Worm (Caenorhabditis elegans) whole organism, L4 larva: ENCODE results near the gene rbx-1.

Source experiments
- D1046.2 ChIP-seq: fragments of 200-800 bp; sonication (Bioruptor generic); IDR thresholded peaks from 2 replicates; pipeline ENCODE4 v1.3.6; 2022; ENCODE audit warnings: missing genetic modification characterization, missing compliant biosample characterization
- F44E2.7 ChIP-seq: fragments of 200-800 bp; sonication (Bioruptor generic); IDR thresholded peaks from 2 replicates; pipeline ENCODE4 v2.1.2; 2022; ENCODE audit warnings: missing genetic modification characterization, missing compliant biosample characterization
- T26A8.4 ChIP-seq: fragments of 200-800 bp; sonication (Bioruptor generic); IDR thresholded peaks from 2 replicates; pipeline ENCODE4 v1.3.6; 2022; ENCODE audit warnings: missing genetic modification characterization, missing compliant biosample characterization
- ZK337.2 ChIP-seq: fragments of 200-800 bp; sonication (Bioruptor generic); IDR thresholded peaks from 2 replicates; pipeline ENCODE4 v1.3.6; 2022; ENCODE audit warnings: missing genetic modification reagents, missing genetic modification characterization, missing compliant biosample characterization
- ceh-82 ChIP-seq: sonication (generic microtip); optimal IDR thresholded peaks from 2 replicates; lab custom pipeline; 2017; ENCODE audit warnings: missing biosample characterization, missing genetic modification characterization
- cey-2 ChIP-seq: sonication (generic microtip); optimal IDR thresholded peaks from 3 replicates; lab custom pipeline; 2017; ENCODE audit warnings: missing genetic modification characterization, mild to moderate bottlenecking, missing compliant biosample characterization, antibody characterized with exemption, borderline replicate concordance; ENCODE audit not compliant: insufficient read depth
- ctbp-1 ChIP-seq: fragments of 200-800 bp; sonication (Bioruptor generic); IDR thresholded peaks from 2 replicates; pipeline ENCODE4 v1.3.6; 2022; ENCODE audit warnings: missing genetic modification reagents, missing genetic modification characterization, missing compliant biosample characterization
- daf-16 ChIP-seq, 3 experiments: sonication (generic microtip); optimal IDR thresholded peaks; 2 replicates each; lab custom pipeline; 2016 to 2017; ENCODE audit warnings: missing genetic modification characterization in 3 of 3, missing genetic modification reagents in 3 of 3, mild to moderate bottlenecking in 2 of 3, missing compliant biosample characterization in 2 of 3, missing biosample characterization in 1 of 3, moderate library complexity in 1 of 3
- dmd-6 ChIP-seq: fragments of 200-800 bp; sonication (Bioruptor generic); IDR thresholded peaks from 2 replicates; pipeline ENCODE4 v1.3.6; 2022; ENCODE audit warnings: missing genetic modification reagents, missing genetic modification characterization, missing compliant biosample characterization
- dmd-9 ChIP-seq: fragments of 200-800 bp; sonication (Bioruptor generic); IDR thresholded peaks from 2 replicates; pipeline ENCODE4 v1.3.6; 2022; ENCODE audit warnings: missing genetic modification reagents, missing genetic modification characterization, missing compliant biosample characterization
- dve-1 ChIP-seq: sonication (generic microtip); optimal IDR thresholded peaks from 2 replicates; lab custom pipeline; 2017; ENCODE audit warnings: antibody characterized with exemption, mild to moderate bottlenecking, missing genetic modification characterization, missing compliant biosample characterization; ENCODE audit not compliant: insufficient read depth
- fkh-10 ChIP-seq: fragments of 150-350 bp; optimal IDR thresholded peaks from 2 replicates; lab custom pipeline; 2014; ENCODE audit warnings: missing biosample characterization, missing genetic modification reagents, missing genetic modification characterization
- hif-1 ChIP-seq, 2 experiments: sonication (generic microtip); optimal IDR thresholded peaks; 2 replicates each; lab custom pipeline; 2016 to 2017; ENCODE audit warnings: missing compliant biosample characterization in 2 of 2, missing genetic modification characterization in 2 of 2, missing genetic modification reagents in 2 of 2, missing genotype in 2 of 2, mild to moderate bottlenecking in 1 of 2
- hlh-11 ChIP-seq: fragments of 200-800 bp; sonication (Bioruptor generic); optimal IDR thresholded peaks from 2 replicates; lab custom pipeline; 2018; ENCODE audit warnings: mild to moderate bottlenecking, missing genetic modification characterization, missing compliant biosample characterization
- hmg-1.1 ChIP-seq: fragments of 200-800 bp; sonication (Bioruptor generic); IDR thresholded peaks from 2 replicates; pipeline ENCODE4 v1.3.6; 2022; ENCODE audit warnings: missing genetic modification reagents, missing genetic modification characterization, missing compliant biosample characterization
- lin-1 ChIP-seq: fragments of 200-800 bp; sonication (Bioruptor generic); IDR thresholded peaks from 2 replicates; pipeline ENCODE4 v1.3.6; 2022; ENCODE audit warnings: missing genetic modification reagents, missing genetic modification characterization, missing compliant biosample characterization
- lin-13 ChIP-seq: fragments of 150-350 bp; optimal IDR thresholded peaks from 2 replicates; lab custom pipeline; 2014; ENCODE audit warnings: missing biosample characterization, missing genetic modification reagents, missing genetic modification characterization
- lin-29 ChIP-seq: fragments of 200-800 bp; sonication (Bioruptor generic); IDR thresholded peaks from 2 replicates; pipeline ENCODE4 v1.3.6; 2022; ENCODE audit warnings: missing genetic modification reagents, missing genetic modification characterization, missing compliant biosample characterization
- madf-9 ChIP-seq: fragments of 200-800 bp; sonication (Bioruptor generic); conservative IDR thresholded peaks from 2 replicates; pipeline ENCODE4 v1.3.6; 2022; ENCODE audit warnings: missing genetic modification reagents, missing genetic modification characterization, missing compliant biosample characterization
- mdl-1 ChIP-seq, 2 experiments: fragments of 150-350 bp in 1 of 2; sonication (generic microtip) in 1 of 2; optimal IDR thresholded peaks; 2 replicates each; lab custom pipeline; 2014 to 2017; ENCODE audit warnings: missing biosample characterization in 2 of 2, missing genetic modification characterization in 2 of 2
- mep-1 ChIP-seq: fragments of 150-350 bp; sonication (generic microtip); optimal IDR thresholded peaks from 3 replicates; lab custom pipeline; 2014; ENCODE audit warnings: missing biosample characterization, missing genetic modification characterization
- mxl-2 ChIP-seq: fragments of 200-800 bp; sonication (Bioruptor generic); conservative IDR thresholded peaks from 2 replicates; pipeline ENCODE4 v1.3.6; 2022; ENCODE audit warnings: missing genetic modification reagents, missing genetic modification characterization, missing compliant biosample characterization
- nhr-111 ChIP-seq: fragments of 200-800 bp; sonication (Bioruptor generic); optimal IDR thresholded peaks from 2 replicates; lab custom pipeline; 2018; ENCODE audit warnings: mild to moderate bottlenecking, missing genetic modification characterization, missing compliant biosample characterization
- nhr-25 ChIP-seq: sonication (generic microtip); optimal IDR thresholded peaks from 2 replicates; lab custom pipeline; 2017; ENCODE audit warnings: missing genetic modification characterization, mild to moderate bottlenecking, missing compliant biosample characterization, antibody characterized with exemption, moderate library complexity, borderline replicate concordance; ENCODE audit not compliant: insufficient read depth
- nhr-28 ChIP-seq: fragments of 150-350 bp; optimal IDR thresholded peaks from 2 replicates; lab custom pipeline; 2014; ENCODE audit warnings: missing biosample characterization, missing genetic modification characterization
- nhr-48 ChIP-seq: sonication (generic microtip); optimal IDR thresholded peaks from 2 replicates; lab custom pipeline; 2016; ENCODE audit warnings: mild to moderate bottlenecking, missing genetic modification characterization, missing compliant biosample characterization
- nhr-77 ChIP-seq: fragments of 150-350 bp; optimal IDR thresholded peaks from 2 replicates; lab custom pipeline; 2014; ENCODE audit warnings: missing biosample characterization, missing genetic modification characterization
- pha-4 ChIP-seq, 2 experiments: fragments of 150-350 bp in 1 of 2; fragments of 200-800 bp in 1 of 2; sonication (Bioruptor generic) in 1 of 2; IDR thresholded peaks in 1 of 2; optimal IDR thresholded peaks in 1 of 2; 2 replicates each; pipeline versions ENCODE4 v1.3.6 to Lab custom; 2014 to 2022; ENCODE audit warnings: missing genetic modification characterization in 2 of 2, missing genetic modification reagents in 2 of 2, missing biosample characterization in 1 of 2, missing compliant biosample characterization in 1 of 2
- pqm-1 ChIP-seq: sonication (generic microtip); optimal IDR thresholded peaks from 2 replicates; lab custom pipeline; 2017; ENCODE audit warnings: missing biosample characterization, missing genetic modification characterization
- rbr-2 ChIP-seq: sonication (generic microtip); optimal IDR thresholded peaks from 2 replicates; lab custom pipeline; 2016; ENCODE audit warnings: missing genotype, missing genetic modification characterization, missing compliant biosample characterization
- sdz-12 ChIP-seq: fragments of 200-800 bp; sonication (Bioruptor generic); optimal IDR thresholded peaks from 2 replicates; lab custom pipeline; 2018; ENCODE audit warnings: mild to moderate bottlenecking, missing genetic modification characterization, missing compliant biosample characterization
- set-16 ChIP-seq: fragments of 200-800 bp; sonication (Bioruptor generic); IDR thresholded peaks from 2 replicates; pipeline ENCODE4 v1.3.6; 2022; ENCODE audit warnings: missing genetic modification reagents, missing genetic modification characterization, missing compliant biosample characterization
- unc-39 ChIP-seq: sonication (generic microtip); optimal IDR thresholded peaks from 2 replicates; lab custom pipeline; 2017; ENCODE audit warnings: missing biosample characterization, missing genetic modification characterization
- unc-62 ChIP-seq, 3 experiments: fragments of 150-350 bp in 1 of 3; sonication (generic microtip); optimal IDR thresholded peaks in 2 of 3; peaks in 1 of 3; 1 replicate in 1 of 3; 2 replicates in 2 of 3; lab custom pipeline; 2014 to 2017; ENCODE audit warnings: missing biosample characterization in 3 of 3, missing genetic modification characterization in 3 of 3, missing genetic modification reagents in 3 of 3, missing genotype in 1 of 3

rbx-1 gene

DNA sequence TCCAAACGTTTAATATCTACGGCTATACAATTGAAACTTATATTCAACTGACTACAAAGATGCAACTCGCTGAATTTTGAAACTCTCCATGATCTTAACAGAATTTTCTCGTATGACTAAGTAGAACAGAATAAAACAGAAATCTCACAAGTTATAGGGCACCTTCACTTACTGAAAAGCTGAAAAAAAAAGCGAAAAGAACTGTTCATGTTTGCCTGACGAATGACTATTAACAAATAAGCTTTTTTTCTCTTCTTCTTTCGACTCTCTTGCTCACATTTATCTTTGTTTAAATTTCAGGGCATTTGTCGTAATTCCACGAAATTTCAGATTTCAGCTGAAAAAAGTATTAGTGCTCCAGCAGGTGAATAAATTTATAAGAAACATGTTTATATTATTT, 12.4 kb upstream of the rbx-1 start, which contains the start of gene xbx-6:
Gene xbx-6 (plus strand): TSS at position 301 of the 400 bp plus-strand sequence.
- TF ChIP-seq mxl-2 (GFP tag; lab: Robert Waterston, UW) = no peak
- no peak for TF ChIP-seq T26A8.4
- no peak for TF ChIP-seq F44E2.7 (GFP tag; lab: Robert Waterston, UW)
- no peak for TF ChIP-seq cey-2 (tag; lab: Kevin White, UChicago)
- TF ChIP-seq unc-62 (GFP tag; optimal IDR thresholded peaks at IDR 0.05 in 1 of 2; lab: Kevin White, UChicago) = peak in 1 of 2 experiments; percentile 34
- no peak for TF ChIP-seq unc-62 (tag; optimal IDR thresholded peaks at IDR 0.05; lab: Kevin White, UChicago)
- TF ChIP-seq hif-1 (tag; optimal IDR thresholded peaks at IDR 0.05; lab: Kevin White, UChicago) = no peak
- TF ChIP-seq, all 104 proteins: peak for 1

DNA sequence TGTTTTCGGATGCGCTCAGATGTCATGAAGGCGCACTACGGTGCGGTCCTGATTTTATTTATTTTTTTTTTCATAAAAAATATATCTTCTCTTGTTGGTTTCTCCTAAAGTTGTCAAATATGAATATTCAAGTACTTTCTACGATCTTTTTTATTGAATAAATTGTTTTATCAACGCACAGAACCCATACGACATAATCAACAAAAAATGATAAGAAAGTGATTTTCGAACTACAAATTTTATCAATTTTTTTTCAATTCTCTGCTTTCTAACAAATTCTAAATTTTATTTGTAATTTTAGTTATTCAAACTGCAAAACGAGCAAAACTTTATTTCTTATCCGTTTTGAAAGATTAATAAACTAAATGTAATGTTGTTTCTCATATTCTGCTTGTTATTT, 11.5 kb upstream of the rbx-1 start:
- TF ChIP-seq ZK337.2 (GFP tag; lab: Robert Waterston, UW) (no peak), madf-9 (no peak), nhr-28 (tag; lab: Kevin White, UChicago) (peak; percentile 37), daf-16 (GFP tag; optimal IDR thresholded peaks at IDR 0.05; lab: Kevin White, UChicago) (no peak), daf-16 (tag; optimal IDR thresholded peaks at IDR 0.05; lab: Kevin White, UChicago) (peak; percentile 67), pqm-1 (peak; percentile 82), ceh-82 (tag; lab: Kevin White, UChicago) (no peak)

DNA sequence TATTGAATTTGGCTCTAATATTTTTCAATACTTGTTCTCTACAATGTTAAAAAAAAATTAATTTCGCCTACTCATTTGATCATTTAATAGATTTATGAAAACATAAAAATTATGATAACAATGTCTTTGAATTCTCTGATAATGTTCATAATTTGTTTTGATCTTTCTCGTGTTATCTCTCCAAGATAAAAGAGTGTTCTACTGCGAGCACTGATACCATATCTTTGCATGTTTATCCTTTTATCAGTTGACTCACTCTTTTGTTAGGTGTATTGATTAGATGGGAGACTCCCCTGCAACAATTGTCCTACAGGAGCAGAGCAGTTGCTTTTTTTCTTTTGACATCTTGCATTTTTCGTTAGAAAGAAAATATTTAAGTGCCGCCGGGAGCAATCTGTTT, 8.9 kb upstream of the rbx-1 start:
- TF ChIP-seq sdz-12 (no peak), dve-1 (tag; lab: Kevin White, UChicago) (peak; percentile 8)

DNA sequence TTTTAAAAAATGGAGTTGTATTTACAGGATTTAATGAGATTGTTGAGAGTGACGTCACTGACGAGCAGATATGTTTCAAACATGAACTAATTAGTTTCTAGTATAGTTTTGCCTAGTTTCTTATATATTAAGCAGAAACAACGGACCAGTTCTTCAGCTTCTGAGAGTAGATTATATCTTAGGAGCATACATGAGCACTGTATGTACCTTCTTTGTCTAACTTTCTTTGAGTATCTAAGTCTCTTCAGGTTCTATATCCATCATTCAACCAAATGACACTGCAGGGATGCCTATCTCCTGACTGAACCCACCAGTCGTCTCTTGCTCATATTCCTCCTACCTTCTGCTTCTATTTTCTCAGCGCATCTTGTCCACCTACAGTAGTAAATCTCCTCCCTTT, 6.4 kb upstream of the rbx-1 start, which contains the start of gene her-1:
Gene her-1 (plus strand): TSS at position 301 of the 400 bp plus-strand sequence.
- no peak for TF ChIP-seq nhr-77 (tag; lab: Kevin White, UChicago)
- no peak for TF ChIP-seq rbr-2 (tag; lab: Kevin White, UChicago)
- no peak for TF ChIP-seq D1046.2 (GFP tag; lab: Robert Waterston, UW)
- TF ChIP-seq madf-9 = no peak
- no peak for TF ChIP-seq lin-29 (GFP tag; lab: Robert Waterston, UW)
- no peak for TF ChIP-seq nhr-111 (GFP tag; lab: Kevin White, UChicago)
- no peak for TF ChIP-seq pqm-1
- TF ChIP-seq ceh-82 (tag; lab: Kevin White, UChicago) = no peak
- no peak for TF ChIP-seq nhr-48 (tag; lab: Kevin White, UChicago)
- no peak for TF ChIP-seq lin-1 (GFP tag; lab: Robert Waterston, UW)
- TF ChIP-seq mxl-2 (GFP tag; lab: Robert Waterston, UW) = no peak

DNA sequence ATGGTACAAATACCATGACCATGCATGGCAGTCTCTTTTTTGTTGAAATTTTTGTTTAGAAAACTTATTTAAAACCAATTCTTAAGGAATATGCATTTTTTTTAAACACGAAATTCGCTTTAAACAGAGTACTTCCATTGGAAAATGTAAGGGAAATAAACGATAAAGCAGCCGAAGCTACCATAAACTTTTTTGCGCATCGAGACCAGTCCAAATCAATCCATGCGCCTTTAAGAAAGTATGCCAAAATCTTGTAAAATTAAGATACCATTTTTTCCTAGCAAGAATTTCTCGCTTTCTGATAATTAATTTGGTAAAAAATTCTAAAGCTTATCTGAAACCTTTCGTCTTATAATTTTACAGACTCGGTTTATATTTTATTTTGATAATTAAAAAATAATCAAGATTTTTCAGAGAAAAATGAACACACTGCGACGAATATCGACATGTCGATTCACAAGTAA, 2.4 kb upstream of the rbx-1 start, which contains the start of gene ZK287.7:
Gene ZK287.7 (plus strand): TSS at position 414 of the 464 bp plus-strand sequence.
- no peak for TF ChIP-seq nhr-25 (tag; lab: Kevin White, UChicago)

DNA sequence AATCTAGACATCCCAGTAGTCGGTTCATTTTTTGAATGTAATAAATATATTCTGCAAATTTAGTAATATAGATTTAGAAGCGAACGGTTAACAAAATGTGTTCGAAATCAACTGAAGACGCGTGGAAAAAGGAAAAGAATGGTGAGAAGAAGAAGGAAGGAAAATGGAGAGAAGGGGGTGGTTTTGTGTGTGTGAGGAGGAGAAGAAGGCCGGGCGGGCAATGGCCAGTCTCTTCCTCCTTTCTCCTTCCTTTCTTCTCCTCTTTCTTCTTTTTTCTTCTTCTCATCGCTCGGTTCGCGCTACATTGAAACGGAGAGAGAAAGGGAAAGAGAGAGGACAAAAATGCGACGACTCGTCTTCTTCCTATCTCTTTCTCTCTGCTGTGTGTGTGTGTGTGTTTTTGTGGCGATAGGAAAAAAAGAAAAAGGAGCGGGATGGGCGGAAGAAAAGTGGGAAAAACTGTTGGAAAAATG, 1.8 kb upstream of the rbx-1 start, which contains the start of gene ztf-9:
Gene ztf-9 (minus strand): TSS at position 51 of the 473 bp plus-strand sequence.
- TF ChIP-seq unc-39 = no peak
- TF ChIP-seq fkh-10 (GFP tag; lab: Kevin White, UChicago) = peak; percentile 13
- TF ChIP-seq pha-4 (GFP tag; IDR thresholded peaks at IDR 0.05; lab: Robert Waterston, UW) = peak; percentile 66; the same call in 1 of the 2 replicates
- no peak for TF ChIP-seq pha-4 (tag; optimal IDR thresholded peaks at IDR 0.05; lab: Kevin White, UChicago)
- peak in 1 of 2 experiments; percentile 34 for TF ChIP-seq mdl-1 (tag; optimal IDR thresholded peaks at IDR 0.05; lab: Kevin White, UChicago)
- peak in 1 of 2 experiments; percentile 8 for TF ChIP-seq daf-16 (GFP tag; optimal IDR thresholded peaks at IDR 0.05; lab: Kevin White, UChicago)
- TF ChIP-seq daf-16 (tag; optimal IDR thresholded peaks at IDR 0.05; lab: Kevin White, UChicago) = peak; percentile 10
- peak; percentile 58; the same call in 1 of the 2 replicates for TF ChIP-seq ctbp-1
- TF ChIP-seq madf-9 = no peak
- TF ChIP-seq rbr-2 (tag; lab: Kevin White, UChicago) = peak; percentile 48
- peak; percentile 71 for TF ChIP-seq mep-1 (tag; lab: Kevin White, UChicago)
- TF ChIP-seq mxl-2 (GFP tag; lab: Robert Waterston, UW) = no peak
- TF ChIP-seq lin-13 (GFP tag; lab: Kevin White, UChicago) = peak; percentile 44
- TF ChIP-seq nhr-77 (tag; lab: Kevin White, UChicago) = peak; percentile 64
- TF ChIP-seq nhr-25 (tag; lab: Kevin White, UChicago) = peak; percentile 8
- peak; percentile 79 for TF ChIP-seq nhr-28 (tag; lab: Kevin White, UChicago)
- TF ChIP-seq pqm-1 = peak; percentile 11
- TF ChIP-seq set-16 (GFP tag; lab: Robert Waterston, UW) = peak; percentile 81; the same call in 1 of the 2 replicates
- TF ChIP-seq hlh-11 (tag; lab: Kevin White, UChicago) = peak; percentile 77
- peak in 1 of 2 experiments; percentile 92 for TF ChIP-seq unc-62 (GFP tag; optimal IDR thresholded peaks at IDR 0.05 in 1 of 2; lab: Kevin White, UChicago)
- no peak for TF ChIP-seq unc-62 (tag; optimal IDR thresholded peaks at IDR 0.05; lab: Kevin White, UChicago)
- TF ChIP-seq dmd-9 (GFP tag; lab: Robert Waterston, UW) = no peak
- TF ChIP-seq hmg-1.1 (GFP tag; lab: Robert Waterston, UW) = peak; percentile 83
- peak; percentile 46; the same call in 1 of the 2 replicates for TF ChIP-seq dmd-6 (GFP tag; lab: Robert Waterston, UW)
